Worm (Caenorhabditis elegans): Measurements from ENCODE around the gene F14H12.8.

The F14H12.8 gene

DNA sequence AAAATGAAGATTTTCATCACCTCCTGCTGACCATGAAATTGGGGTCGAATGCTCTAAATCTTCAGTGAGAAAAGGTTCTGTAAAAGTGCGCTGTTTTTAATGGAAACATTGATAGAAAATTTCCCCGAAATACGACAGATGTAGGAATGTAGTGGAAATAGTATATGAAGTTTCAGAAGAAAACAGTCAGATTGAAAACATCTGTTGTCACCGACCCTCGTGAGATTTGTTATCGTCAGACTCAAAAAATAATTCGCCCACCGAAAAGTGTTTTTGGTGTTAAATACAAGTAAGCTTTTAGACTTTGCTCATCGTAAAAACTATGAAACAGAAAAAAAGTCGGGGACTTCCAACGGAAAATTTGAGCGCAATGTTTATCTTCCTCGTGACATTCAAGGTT, at the start of gene F14H12.8:
Gene F14H12.8, minus strand, starts transcription at position 101 of the 400 bp plus-strand sequence.
- TF ChIP-seq elt-3 (tag; optimal IDR thresholded peaks at IDR 0.05) (no peak), mdl-1 (tag; optimal IDR thresholded peaks at IDR 0.05) (no peak), fkh-10 (GFP tag; optimal IDR thresholded peaks at IDR 0.05) (no peak), snpc-4 (tag; optimal IDR thresholded peaks at IDR 0.05) (no peak), lsy-12 (tag; optimal IDR thresholded peaks at IDR 0.05) (no peak), nhr-77 (tag; optimal IDR thresholded peaks at IDR 0.05) (no peak), nhr-43 (tag; optimal IDR thresholded peaks at IDR 0.05; ENCODE audit: poor library complexity, severe bottlenecking) (no peak), egl-5 (tag; optimal IDR thresholded peaks at IDR 0.05) (no peak), nhr-28 (tag; optimal IDR thresholded peaks at IDR 0.05) (no peak)

DNA sequence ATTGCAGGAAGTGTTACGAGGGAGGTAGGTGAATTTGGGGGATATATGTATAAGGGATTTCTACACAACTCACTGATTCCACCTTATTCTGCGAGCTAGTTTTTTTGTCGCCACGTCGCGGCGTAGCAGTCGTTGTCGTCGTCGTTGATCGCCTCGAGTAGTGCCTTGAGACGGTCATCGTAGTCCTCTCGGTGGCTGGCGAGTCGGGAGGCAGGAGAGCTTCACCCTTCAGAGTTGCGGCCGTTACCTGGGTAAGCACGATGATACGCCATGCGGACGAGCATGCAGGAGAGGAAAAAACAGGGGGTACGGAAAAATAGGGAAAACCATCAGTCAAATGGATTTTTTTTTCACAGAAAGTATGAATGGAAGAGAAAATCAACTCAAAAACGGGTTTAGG, 48.4 kb upstream of the F14H12.8 start:
- TF ChIP-seq fos-1 (tag; optimal IDR thresholded peaks at IDR 0.05) = no peak
- TF ChIP-seq nhr-11 (tag; optimal IDR thresholded peaks at IDR 0.05) = no peak
- no peak for TF ChIP-seq unc-39 (tag; optimal IDR thresholded peaks at IDR 0.05)
- TF ChIP-seq ztf-4 (tag; optimal IDR thresholded peaks at IDR 0.05) = no peak
- no peak for TF ChIP-seq fkh-10 (GFP tag; optimal IDR thresholded peaks at IDR 0.05)
- no peak for TF ChIP-seq skn-1 (tag; optimal IDR thresholded peaks at IDR 0.05)
- TF ChIP-seq pha-4 (tag; optimal IDR thresholded peaks at IDR 0.05) = no peak
- no peak for TF ChIP-seq aly-2 (tag; optimal IDR thresholded peaks at IDR 0.05)
- TF ChIP-seq zag-1 (tag; optimal IDR thresholded peaks at IDR 0.05) = no peak
- no peak for TF ChIP-seq pqm-1 (tag; optimal IDR thresholded peaks at IDR 0.05)
- no peak for TF ChIP-seq nhr-77 (tag; optimal IDR thresholded peaks at IDR 0.05)
- no peak for TF ChIP-seq nhr-23 (tag; optimal IDR thresholded peaks at IDR 0.05)
- TF ChIP-seq ceh-82 (tag; optimal IDR thresholded peaks at IDR 0.05) = no peak
- TF ChIP-seq hmg-11 (tag; optimal IDR thresholded peaks at IDR 0.05) = no peak
- TF ChIP-seq nhr-43 (tag; optimal IDR thresholded peaks at IDR 0.05; ENCODE audit: poor library complexity, severe bottlenecking) = no peak

DNA sequence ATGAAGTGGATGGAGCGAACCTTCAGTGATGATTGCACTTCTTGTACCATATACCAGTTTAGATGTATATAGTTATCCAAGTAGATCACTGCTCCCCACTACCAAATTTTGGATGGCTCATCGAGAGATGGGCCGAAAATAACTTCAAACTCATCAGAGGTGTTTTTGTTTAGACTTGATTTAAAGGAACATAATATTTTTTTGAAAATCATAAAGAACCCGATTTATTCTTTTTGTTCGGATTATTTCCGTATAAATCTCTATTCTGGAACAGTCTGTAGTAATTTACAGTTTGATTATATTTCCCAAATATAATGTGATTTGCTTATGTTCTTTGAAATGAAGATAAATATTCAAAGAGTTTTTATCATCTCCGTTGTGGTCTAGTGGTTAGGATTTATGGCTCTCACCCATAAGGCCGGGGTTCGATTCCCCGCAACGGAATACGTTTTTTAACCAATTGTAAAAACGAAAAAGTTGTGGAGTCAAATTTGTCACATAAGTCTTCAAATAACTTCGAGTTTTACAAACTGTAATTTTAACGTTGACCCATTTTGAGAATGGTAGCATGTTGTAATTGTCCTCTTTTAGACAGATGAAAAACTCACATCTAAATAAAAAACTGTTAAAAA, 45.6 kb upstream of the F14H12.8 start:
- TF ChIP-seq egl-27 (tag; optimal IDR thresholded peaks at IDR 0.05) = no peak
- TF ChIP-seq ceh-9 (tag; optimal IDR thresholded peaks at IDR 0.05) = no peak
- TF ChIP-seq nhr-43 (tag; optimal IDR thresholded peaks at IDR 0.05; ENCODE audit: poor library complexity, severe bottlenecking) = no peak
- no peak for TF ChIP-seq eor-1 (tag; optimal IDR thresholded peaks at IDR 0.05)
- TF ChIP-seq ztf-4 (tag; optimal IDR thresholded peaks at IDR 0.05) = no peak
- no peak for TF ChIP-seq jun-1 (tag; optimal IDR thresholded peaks at IDR 0.05)
- TF ChIP-seq elt-1 (tag; optimal IDR thresholded peaks at IDR 0.05) = no peak
- TF ChIP-seq pqm-1 (tag; optimal IDR thresholded peaks at IDR 0.05) = no peak
- no peak for TF ChIP-seq fos-1 (tag; optimal IDR thresholded peaks at IDR 0.05)

DNA sequence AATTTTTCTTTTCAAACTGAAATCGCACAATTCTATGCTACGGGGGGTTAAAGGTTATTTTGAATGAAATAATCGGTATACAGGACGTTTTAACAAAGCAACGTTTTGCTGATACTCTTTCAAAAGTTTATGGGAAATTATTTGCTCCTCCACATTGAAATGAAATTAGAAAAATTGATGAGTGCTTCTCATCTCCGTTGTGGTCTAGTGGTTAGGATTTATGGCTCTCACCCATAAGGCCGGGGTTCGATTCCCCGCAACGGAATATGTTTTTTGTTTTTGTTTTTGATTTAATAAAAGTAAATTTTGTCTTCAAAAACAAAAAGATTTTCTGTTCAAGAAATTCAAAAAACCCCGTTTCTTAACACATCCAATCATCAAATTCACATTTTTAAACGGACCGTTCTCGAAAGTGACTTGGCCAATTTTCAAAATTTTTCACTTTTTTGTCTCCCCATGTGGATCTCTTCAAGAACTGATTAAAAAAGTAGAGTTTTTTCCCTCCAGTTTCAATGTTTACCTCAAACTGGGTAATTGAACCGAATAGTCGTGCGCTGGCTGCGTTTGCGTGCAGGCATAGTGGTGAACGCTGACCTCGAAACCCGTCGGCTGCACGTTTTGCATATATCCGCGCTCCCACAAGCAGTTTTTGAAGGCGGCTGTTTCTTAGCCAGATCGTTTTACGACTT, 45.0 kb upstream of the F14H12.8 start:
- TF ChIP-seq tbx-2 (tag; optimal IDR thresholded peaks at IDR 0.05) = no peak
- no peak for TF ChIP-seq zag-1 (tag; optimal IDR thresholded peaks at IDR 0.05)
- TF ChIP-seq nhr-28 (tag; optimal IDR thresholded peaks at IDR 0.05) = no peak
- TF ChIP-seq daf-12 (tag; optimal IDR thresholded peaks at IDR 0.05) = no peak
- TF ChIP-seq ztf-4 (tag; optimal IDR thresholded peaks at IDR 0.05) = no peak
- no peak for TF ChIP-seq ztf-11 (tag; optimal IDR thresholded peaks at IDR 0.05)
- TF ChIP-seq nhr-12 (tag; optimal IDR thresholded peaks at IDR 0.05) = no peak
- TF ChIP-seq nhr-23 (tag; optimal IDR thresholded peaks at IDR 0.05) = no peak
- TF ChIP-seq ZK546.5 (tag; optimal IDR thresholded peaks at IDR 0.05) = no peak
- TF ChIP-seq nhr-77 (tag; optimal IDR thresholded peaks at IDR 0.05) = no peak
- no peak for TF ChIP-seq aly-2 (tag; optimal IDR thresholded peaks at IDR 0.05)
- no peak for TF ChIP-seq ceh-82 (tag; optimal IDR thresholded peaks at IDR 0.05)
- no peak for TF ChIP-seq hmg-11 (tag; optimal IDR thresholded peaks at IDR 0.05)
- TF ChIP-seq fkh-10 (GFP tag; optimal IDR thresholded peaks at IDR 0.05) = no peak
- TF ChIP-seq egl-27 (tag; optimal IDR thresholded peaks at IDR 0.05) = no peak
- no peak for TF ChIP-seq nfya-1 (tag; optimal IDR thresholded peaks at IDR 0.05; ENCODE audit: insufficient read depth)
- no peak for TF ChIP-seq nhr-43 (tag; optimal IDR thresholded peaks at IDR 0.05; ENCODE audit: poor library complexity, severe bottlenecking)
- no peak for TF ChIP-seq ceh-16 (tag; optimal IDR thresholded peaks at IDR 0.05)
- no peak for TF ChIP-seq nhr-25 (tag; optimal IDR thresholded peaks at IDR 0.05)
